Worm (Caenorhabditis elegans) whole organism, late embryonic: ENCODE measurements around the gene srt-30.
A peak's percentile ranks its signal among the peaks of the same experiment; 100 is the strongest.

Source experiments
- F13H6.1 ChIP-seq: sonication (generic microtip); optimal IDR thresholded peaks from 2 replicates; lab custom pipeline; 2016; ENCODE audit warnings: missing genetic modification characterization, missing compliant biosample characterization
- K02D7.2 ChIP-seq: sonication (generic microtip); optimal IDR thresholded peaks from 2 replicates; lab custom pipeline; 2017; ENCODE audit warnings: mild to moderate bottlenecking, missing genetic modification characterization, missing compliant biosample characterization
- K09A11.1 ChIP-seq: sonication (generic microtip); optimal IDR thresholded peaks from 2 replicates; lab custom pipeline; 2017; ENCODE audit warnings: antibody characterized with exemption, mild to moderate bottlenecking, missing genetic modification characterization, missing compliant biosample characterization; ENCODE audit not compliant: insufficient read depth
- Y22D7AL.16 ChIP-seq: sonication (generic microtip); optimal IDR thresholded peaks from 2 replicates; lab custom pipeline; 2016; ENCODE audit warnings: missing genetic modification characterization, missing compliant biosample characterization
- ama-1 ChIP-seq: fragments of 150-350 bp; optimal IDR thresholded peaks from 2 replicates; lab custom pipeline; 2014
- ceh-14 ChIP-seq: sonication (generic microtip); optimal IDR thresholded peaks from 2 replicates; lab custom pipeline; 2016; ENCODE audit warnings: missing genotype, missing genetic modification characterization, missing compliant biosample characterization
- ceh-18 ChIP-seq: sonication (generic microtip); optimal IDR thresholded peaks from 2 replicates; lab custom pipeline; 2016; ENCODE audit warnings: missing genetic modification characterization, missing compliant biosample characterization
- ceh-22 ChIP-seq: sonication (generic microtip); optimal IDR thresholded peaks from 2 replicates; lab custom pipeline; 2017; ENCODE audit warnings: missing biosample characterization, missing genetic modification characterization
- ceh-24 ChIP-seq: sonication (generic microtip); optimal IDR thresholded peaks from 2 replicates; lab custom pipeline; 2016; ENCODE audit warnings: mild to moderate bottlenecking, missing genetic modification characterization, missing compliant biosample characterization
- ceh-30 ChIP-seq: fragments of 150-350 bp; optimal IDR thresholded peaks from 2 replicates; lab custom pipeline; 2014; ENCODE audit warnings: missing biosample characterization, missing genetic modification characterization
- ceh-48 ChIP-seq: sonication (generic microtip); optimal IDR thresholded peaks from 2 replicates; lab custom pipeline; 2016; ENCODE audit warnings: missing genetic modification characterization, inconsistent platforms, missing compliant biosample characterization
- ceh-6 ChIP-seq: fragments of 200-800 bp; sonication (Bioruptor generic); optimal IDR thresholded peaks from 2 replicates; lab custom pipeline; 2018; ENCODE audit warnings: mild to moderate bottlenecking, missing genetic modification characterization, missing compliant biosample characterization
- elt-2 ChIP-seq: sonication (generic microtip); optimal IDR thresholded peaks from 2 replicates; lab custom pipeline; 2016; ENCODE audit warnings: missing genetic modification reagents, missing genetic modification characterization, missing compliant biosample characterization
- eyg-1 ChIP-seq: sonication (generic microtip); optimal IDR thresholded peaks from 2 replicates; lab custom pipeline; 2016; ENCODE audit warnings: missing genotype, missing genetic modification characterization, missing compliant biosample characterization
- hlh-15 ChIP-seq: sonication (generic microtip); optimal IDR thresholded peaks from 2 replicates; lab custom pipeline; 2016; ENCODE audit warnings: missing genetic modification characterization, missing compliant biosample characterization
- hlh-30 ChIP-seq: sonication (generic microtip); optimal IDR thresholded peaks from 2 replicates; lab custom pipeline; 2017; ENCODE audit warnings: antibody characterized with exemption, missing genetic modification characterization, missing compliant biosample characterization; ENCODE audit not compliant: insufficient read depth
- hlh-6 ChIP-seq: sonication (generic microtip); optimal IDR thresholded peaks from 2 replicates; lab custom pipeline; 2016; ENCODE audit warnings: missing genotype, missing genetic modification characterization, missing compliant biosample characterization
- hlh-8 ChIP-seq: sonication (generic microtip); optimal IDR thresholded peaks from 2 replicates; lab custom pipeline; 2016; ENCODE audit warnings: missing genotype, missing genetic modification characterization, missing compliant biosample characterization
- madf-2 ChIP-seq: sonication (generic microtip); optimal IDR thresholded peaks from 2 replicates; lab custom pipeline; 2017; ENCODE audit warnings: missing genetic modification characterization, missing compliant biosample characterization
- nhr-11 ChIP-seq: fragments of 150-350 bp; optimal IDR thresholded peaks from 2 replicates; lab custom pipeline; 2014; ENCODE audit warnings: missing biosample characterization, missing genetic modification characterization
- nhr-232 ChIP-seq: sonication (generic microtip); optimal IDR thresholded peaks from 2 replicates; lab custom pipeline; 2016; ENCODE audit warnings: missing genetic modification characterization, missing compliant biosample characterization
- pag-3 ChIP-seq: sonication (generic microtip); optimal IDR thresholded peaks from 2 replicates; lab custom pipeline; 2016; ENCODE audit warnings: missing compliant biosample characterization, missing genetic modification characterization, borderline replicate concordance
- pat-9 ChIP-seq: fragments of 200-800 bp; sonication (Bioruptor generic); optimal IDR thresholded peaks from 2 replicates; lab custom pipeline; 2018; ENCODE audit warnings: mild to moderate bottlenecking, missing genetic modification characterization, moderate library complexity, missing compliant biosample characterization
- pax-1 ChIP-seq: fragments of 150-350 bp; optimal IDR thresholded peaks from 2 replicates; lab custom pipeline; 2014; ENCODE audit warnings: missing biosample characterization, missing genetic modification characterization
- pqm-1 ChIP-seq: sonication (generic microtip); optimal IDR thresholded peaks from 2 replicates; lab custom pipeline; 2016; ENCODE audit warnings: missing genetic modification characterization, missing compliant biosample characterization
- pros-1 ChIP-seq: fragments of 150-350 bp; optimal IDR thresholded peaks from 2 replicates; lab custom pipeline; 2014; ENCODE audit warnings: missing biosample characterization, missing genetic modification reagents, missing genetic modification characterization
- sox-4 ChIP-seq: sonication (generic microtip); optimal IDR thresholded peaks from 2 replicates; lab custom pipeline; 2017; ENCODE audit warnings: mild to moderate bottlenecking, missing genetic modification characterization, inconsistent platforms, missing compliant biosample characterization
- unc-3 ChIP-seq, 2 experiments: fragments of 200-800 bp in 1 of 2; sonication (Bioruptor generic) in 1 of 2; sonication (generic microtip) in 1 of 2; conservative IDR thresholded peaks in 1 of 2; optimal IDR thresholded peaks in 1 of 2; 2 replicates each; pipeline versions ENCODE4 v1.3.6 to Lab custom; 2016 to 2022; ENCODE audit warnings: missing compliant biosample characterization in 2 of 2, missing genetic modification characterization in 2 of 2, missing genetic modification reagents in 1 of 2
- unc-55 ChIP-seq: sonication (generic microtip); optimal IDR thresholded peaks from 2 replicates; lab custom pipeline; 2017; ENCODE audit warnings: missing biosample characterization, missing genetic modification reagents, missing genetic modification characterization
- ztf-16 ChIP-seq: sonication (generic microtip); optimal IDR thresholded peaks from 2 replicates; lab custom pipeline; 2017; ENCODE audit warnings: missing genetic modification characterization, missing compliant biosample characterization

srt-30 gene

ce11 chrV:3790424-3790823 is 9.9 kb downstream of the srt-30 start:
- TF ChIP-seq ceh-24 (tag; lab: Kevin White, UChicago), result no peak
- TF ChIP-seq pros-1 (tag; lab: Kevin White, UChicago), result no peak
- no peak for TF ChIP-seq hlh-8 (tag; lab: Kevin White, UChicago)
- no peak for TF ChIP-seq ceh-22 (tag; lab: Kevin White, UChicago)
- no peak for TF ChIP-seq hlh-30 (tag; lab: Kevin White, UChicago)
- no peak for TF ChIP-seq ceh-18 (tag; lab: Kevin White, UChicago)

ce11 chrV:3789770-3790169 is 10.5 kb downstream of the srt-30 start, which contains the start of gene R08F11.7:
R08F11.7 (plus strand) TSS chrV:3790070.
- no peak for TF ChIP-seq Y22D7AL.16 (tag; lab: Kevin White, UChicago)
- TF ChIP-seq F13H6.1, result no peak
- TF ChIP-seq pax-1, result no peak

- TF ChIP-seq pat-9, result no peak
- no peak for TF ChIP-seq ceh-24 (tag; lab: Kevin White, UChicago)
- TF ChIP-seq ceh-18 (tag; lab: Kevin White, UChicago), result no peak
- TF ChIP-seq ceh-14 (tag; lab: Kevin White, UChicago), result no peak
Observed at ce11 chrV:3788538-3788937, 11.7 kb downstream of the srt-30 start.

ce11 chrV:3784167-3784734 is 16.0 kb downstream of the srt-30 start, which contains the start of gene R08F11.1:
R08F11.1 (minus strand) TSS chrV:3784217.
- TF ChIP-seq ztf-16 (tag; lab: Kevin White, UChicago), result no peak
- no peak for TF ChIP-seq sox-4 (tag; lab: Kevin White, UChicago)
- peak; percentile 80 for TF ChIP-seq elt-2 (tag; lab: Kevin White, UChicago)
- TF ChIP-seq, all 69 proteins: peak for 1

ce11 chrV:3776946-3777345 is 23.3 kb downstream of the srt-30 start:
- TF ChIP-seq ceh-30 (tag; lab: Kevin White, UChicago), result no peak
- TF ChIP-seq hlh-6 (tag; lab: Kevin White, UChicago), result no peak
- peak; percentile 34 for TF ChIP-seq unc-55 (GFP tag; lab: Kevin White, UChicago)

ce11 chrV:3776086-3776589 is 24.1 kb downstream of the srt-30 start, which contains the start of gene cysl-3:
cysl-3 (minus strand) TSS chrV:3776136.
- no peak for TF ChIP-seq ceh-22 (tag; lab: Kevin White, UChicago)
- TF ChIP-seq eyg-1 (tag; lab: Kevin White, UChicago), result no peak
- TF ChIP-seq K09A11.1 (tag; lab: Kevin White, UChicago), result no peak
- TF ChIP-seq pax-1, result no peak
- TF ChIP-seq madf-2, result no peak
- TF ChIP-seq ceh-48 (tag; lab: Kevin White, UChicago), result no peak
- TF ChIP-seq pqm-1 (tag; lab: Kevin White, UChicago), result no peak
- no peak for TF ChIP-seq hlh-15 (tag; lab: Kevin White, UChicago)
- no peak for TF ChIP-seq hlh-8 (tag; lab: Kevin White, UChicago)
- TF ChIP-seq ceh-30 (tag; lab: Kevin White, UChicago), result no peak
- no peak for TF ChIP-seq nhr-232 (tag; lab: Kevin White, UChicago)
- TF ChIP-seq ceh-6 (GFP tag; lab: Kevin White, UChicago), result no peak
- no peak for TF ChIP-seq ama-1
- TF ChIP-seq K02D7.2 (tag; lab: Kevin White, UChicago), result no peak
- TF ChIP-seq pag-3 (tag; lab: Kevin White, UChicago), result no peak
- TF ChIP-seq F13H6.1, result no peak
- no peak for TF ChIP-seq unc-3 (GFP tag; conservative IDR thresholded peaks at IDR 0.05; lab: Robert Waterston, UW)
- TF ChIP-seq unc-3 (tag; optimal IDR thresholded peaks at IDR 0.05; lab: Kevin White, UChicago), result no peak
- TF ChIP-seq nhr-11 (tag; lab: Kevin White, UChicago), result no peak
- TF ChIP-seq, all 69 proteins: peak for 0
